Fruit fly (Drosophila melanogaster) whole organism, embryonic: ENCODE data around the gene Fst.

Source experiments
- CG10147 ChIP-seq: fragments of 200-800 bp; sonication (Bioruptor generic); optimal IDR thresholded peaks from 2 replicates; lab custom pipeline; 2019; ENCODE audit warnings: missing biosample characterization, mild to moderate bottlenecking, missing genetic modification characterization, moderate library complexity
- CG10543 ChIP-seq: fragments of 200-800 bp; sonication (Bioruptor generic); optimal IDR thresholded peaks from 3 replicates; lab custom pipeline; 2017; ENCODE audit warnings: missing biosample characterization, mild to moderate bottlenecking, missing genetic modification characterization, moderate library complexity
- CG11456 ChIP-seq: fragments of 200-800 bp; sonication (Bioruptor generic); IDR thresholded peaks from 3 replicates; pipeline ENCODE4 v1.3.6; 2022; ENCODE audit warnings: missing biosample characterization, missing genetic modification characterization
- CG12299 ChIP-seq: fragments of 200-800 bp; sonication (Bioruptor generic); optimal IDR thresholded peaks from 2 replicates; lab custom pipeline; 2018; ENCODE audit warnings: missing biosample characterization, mild to moderate bottlenecking, missing genetic modification characterization
- CG12769 ChIP-seq: fragments of 200-800 bp; sonication (Bioruptor generic); optimal IDR thresholded peaks from 2 replicates; lab custom pipeline; 2019; ENCODE audit warnings: missing biosample characterization, mild to moderate bottlenecking, missing genetic modification characterization, moderate library complexity
- CG17385 ChIP-seq: fragments of 200-800 bp; sonication (Bioruptor generic); optimal IDR thresholded peaks from 3 replicates; lab custom pipeline; 2018; ENCODE audit warnings: missing biosample characterization, mild to moderate bottlenecking, missing genetic modification characterization
- CG17612 ChIP-seq: fragments of 200-800 bp; sonication (Bioruptor generic); IDR thresholded peaks from 2 replicates; pipeline ENCODE4 v1.3.6; 2022; ENCODE audit warnings: missing biosample characterization, missing genetic modification characterization
- CG31388 ChIP-seq: fragments of 200-800 bp; sonication (Bioruptor generic); optimal IDR thresholded peaks from 2 replicates; lab custom pipeline; 2016; ENCODE audit warnings: missing biosample characterization, missing genetic modification characterization
- CG32772 ChIP-seq: fragments of 200-800 bp; sonication (Bioruptor generic); IDR thresholded peaks from 2 replicates; pipeline ENCODE4 v1.3.6; 2022; ENCODE audit warnings: missing biosample characterization, missing genetic modification characterization
- CG34422 ChIP-seq: fragments of 200-800 bp; sonication (Bioruptor generic); IDR thresholded peaks from 3 replicates; pipeline ENCODE4 v1.3.6; 2022; ENCODE audit warnings: missing biosample characterization, missing genetic modification characterization
- CG4404 ChIP-seq: fragments of 200-800 bp; sonication (Bioruptor generic); IDR thresholded peaks from 2 replicates; pipeline ENCODE4 v1.3.6; 2022; ENCODE audit warnings: missing biosample characterization, missing genetic modification characterization
- CG4730 ChIP-seq: fragments of 200-800 bp; sonication (Bioruptor generic); IDR thresholded peaks from 2 replicates; pipeline ENCODE4 v1.3.6; 2022; ENCODE audit warnings: missing biosample characterization, missing genetic modification characterization
- CG7963 ChIP-seq: fragments of 200-800 bp; sonication (Bioruptor generic); IDR thresholded peaks from 3 replicates; pipeline ENCODE4 v1.3.6; 2022; ENCODE audit warnings: missing biosample characterization, missing genetic modification characterization; ENCODE audit not compliant: partially characterized antibody
- CG7987 ChIP-seq: fragments of 200-800 bp; sonication (Bioruptor generic); optimal IDR thresholded peaks from 2 replicates; lab custom pipeline; 2018; ENCODE audit warnings: missing biosample characterization, mild to moderate bottlenecking, missing genetic modification characterization, moderate library complexity
- CG8290 ChIP-seq, 3 experiments: fragments of 200-800 bp; sonication (Bioruptor generic); optimal IDR thresholded peaks; 2 replicates each; lab custom pipeline; 2016 to 2019; ENCODE audit warnings: missing biosample characterization in 3 of 3, missing genetic modification characterization in 3 of 3, mild to moderate bottlenecking in 2 of 3, moderate library complexity in 1 of 3
- CG9817 ChIP-seq: fragments of 200-800 bp; sonication (Bioruptor generic); optimal IDR thresholded peaks from 2 replicates; lab custom pipeline; 2018; ENCODE audit warnings: missing biosample characterization, mild to moderate bottlenecking, missing genetic modification characterization, moderate library complexity
- CHES-1-like ChIP-seq: fragments of 200-800 bp; sonication (Bioruptor generic); optimal IDR thresholded peaks from 2 replicates; lab custom pipeline; 2016; ENCODE audit warnings: missing biosample characterization, missing genetic modification characterization
- Doc2 ChIP-seq: fragments of 200-800 bp; sonication (Bioruptor generic); IDR thresholded peaks from 2 replicates; pipeline ENCODE4 v1.3.6; 2022; ENCODE audit warnings: missing biosample characterization, missing genetic modification characterization
- Elba2 ChIP-seq: fragments of 200-800 bp; sonication (Bioruptor generic); optimal IDR thresholded peaks from 3 replicates; lab custom pipeline; 2016; ENCODE audit warnings: missing biosample characterization, missing genetic modification characterization
- Fer1 ChIP-seq: fragments of 200-800 bp; sonication (Bioruptor generic); optimal IDR thresholded peaks from 2 replicates; lab custom pipeline; 2017; ENCODE audit warnings: missing biosample characterization, mild to moderate bottlenecking, missing genetic modification characterization
- HmgD ChIP-seq: fragments of 200-800 bp; sonication (Bioruptor generic); optimal IDR thresholded peaks from 3 replicates; lab custom pipeline; 2016; ENCODE audit warnings: missing biosample characterization, missing genetic modification characterization
- Hr78 ChIP-seq, 2 experiments: fragments of 200-800 bp in 1 of 2; fragments of >200 bp in 1 of 2; sonication (Bioruptor generic) in 1 of 2; optimal IDR thresholded peaks; 2 replicates each; lab custom pipeline; 2017 to 2019; ENCODE audit warnings: missing biosample characterization in 2 of 2, missing genetic modification characterization in 2 of 2, mild to moderate bottlenecking in 1 of 2, moderate library complexity in 1 of 2
- MESR4 ChIP-seq: fragments of 200-800 bp; sonication (Bioruptor generic); optimal IDR thresholded peaks from 2 replicates; lab custom pipeline; 2018; ENCODE audit warnings: missing biosample characterization, mild to moderate bottlenecking, missing genetic modification characterization, moderate library complexity
- MTF-1 ChIP-seq: fragments of 200-800 bp; sonication (Bioruptor generic); optimal IDR thresholded peaks from 2 replicates; lab custom pipeline; 2018; ENCODE audit warnings: missing biosample characterization, mild to moderate bottlenecking, missing genetic modification characterization, borderline replicate concordance
- Med ChIP-seq: fragments of 200-800 bp; sonication (Bioruptor generic); peaks from one replicate; lab custom pipeline; 2016; ENCODE audit warnings: missing biosample characterization, missing genetic modification characterization, mild to moderate bottlenecking, inconsistent platforms, moderate library complexity
- Nf-YA ChIP-seq: fragments of 200-800 bp; sonication (Bioruptor generic); IDR thresholded peaks from 2 replicates; pipeline ENCODE4 v1.3.6; 2022; ENCODE audit warnings: missing biosample characterization, missing genetic modification characterization
- Pdp1 ChIP-seq, 2 experiments: fragments of 200-800 bp; sonication (Bioruptor generic); optimal IDR thresholded peaks; 3 replicates each; lab custom pipeline; 2016; ENCODE audit warnings: missing biosample characterization in 2 of 2, missing genetic modification characterization in 2 of 2, mild to moderate bottlenecking in 1 of 2, moderate library complexity in 1 of 2
- Poxn ChIP-seq: fragments of 200-800 bp; sonication (Bioruptor generic); IDR thresholded peaks from 2 replicates; pipeline ENCODE4 v1.3.6; 2022; ENCODE audit warnings: missing biosample characterization, missing genetic modification characterization
- Ptx1 ChIP-seq: fragments of 200-800 bp; sonication (Bioruptor generic); IDR thresholded peaks from 2 replicates; pipeline ENCODE4 v1.3.6; 2022; ENCODE audit warnings: missing biosample characterization, missing genetic modification characterization
- Ssrp ChIP-seq: fragments of 200-800 bp; sonication (Bioruptor generic); optimal IDR thresholded peaks from 2 replicates; lab custom pipeline; 2018; ENCODE audit warnings: missing biosample characterization, mild to moderate bottlenecking, missing genetic modification characterization, moderate library complexity
- Vsx1 ChIP-seq: fragments of 200-800 bp; sonication (Bioruptor generic); optimal IDR thresholded peaks from 2 replicates; lab custom pipeline; 2017; ENCODE audit warnings: missing biosample characterization, mild to moderate bottlenecking, missing genetic modification characterization, missing genetic modification reagents
- abd-A ChIP-seq: fragments of 200-800 bp; sonication (Bioruptor generic); optimal IDR thresholded peaks from 3 replicates; lab custom pipeline; 2019; ENCODE audit warnings: missing biosample characterization, mild to moderate bottlenecking, missing genetic modification characterization, moderate library complexity
- bsh ChIP-seq, 2 experiments: fragments of 200-800 bp; sonication (Bioruptor generic); optimal IDR thresholded peaks; 2 replicates each; lab custom pipeline; 2017 to 2018; ENCODE audit warnings: mild to moderate bottlenecking in 2 of 2, missing biosample characterization in 2 of 2, missing genetic modification characterization in 2 of 2, moderate library complexity in 1 of 2
- cad ChIP-seq: fragments of >200 bp; optimal IDR thresholded peaks from 2 replicates; lab custom pipeline; 2017; ENCODE audit warnings: missing biosample characterization, missing genetic modification characterization
- cas ChIP-seq: fragments of 200-800 bp; sonication (Bioruptor generic); IDR thresholded peaks from 2 replicates; pipeline ENCODE4 v1.3.6; 2022; ENCODE audit warnings: missing biosample characterization, missing genetic modification characterization
- cg ChIP-seq: fragments of 200-800 bp; sonication (Bioruptor generic); optimal IDR thresholded peaks from 3 replicates; lab custom pipeline; 2019; ENCODE audit warnings: missing biosample characterization, mild to moderate bottlenecking, missing genetic modification characterization, moderate library complexity
- crp ChIP-seq, 2 experiments: fragments of 200-800 bp; sonication (Bioruptor generic); optimal IDR thresholded peaks; 2 replicates in 1 of 2; 3 replicates in 1 of 2; lab custom pipeline; 2017; ENCODE audit warnings: missing biosample characterization in 2 of 2, missing genetic modification characterization in 2 of 2, mild to moderate bottlenecking in 1 of 2, moderate library complexity in 1 of 2
- cwo ChIP-seq: fragments of 200-800 bp; sonication (Bioruptor generic); optimal IDR thresholded peaks from 3 replicates; lab custom pipeline; 2017; ENCODE audit warnings: missing biosample characterization, missing genetic modification characterization, mild to moderate bottlenecking, moderate library complexity, missing genetic modification reagents
- danr ChIP-seq: fragments of 200-800 bp; sonication (Bioruptor generic); IDR thresholded peaks from 2 replicates; pipeline ENCODE4 v1.3.6; 2022; ENCODE audit warnings: missing biosample characterization, missing genetic modification characterization
- fd96Cb ChIP-seq: fragments of 200-800 bp; sonication (Bioruptor generic); optimal IDR thresholded peaks from 2 replicates; lab custom pipeline; 2018; ENCODE audit warnings: missing biosample characterization, mild to moderate bottlenecking, missing genetic modification characterization, moderate library complexity
- ftz-f1 ChIP-seq: fragments of 200-800 bp; sonication (Bioruptor generic); optimal IDR thresholded peaks from 2 replicates; lab custom pipeline; 2016; ENCODE audit warnings: missing biosample characterization, missing genetic modification characterization
- gcm ChIP-seq: fragments of 200-800 bp; sonication (Bioruptor generic); optimal IDR thresholded peaks from 2 replicates; lab custom pipeline; 2019; ENCODE audit warnings: missing biosample characterization, mild to moderate bottlenecking, missing genetic modification characterization, moderate library complexity
- kah ChIP-seq: fragments of 200-800 bp; sonication (Bioruptor generic); optimal IDR thresholded peaks from 2 replicates; lab custom pipeline; 2018; ENCODE audit warnings: missing biosample characterization, mild to moderate bottlenecking, missing genetic modification characterization
- knrl ChIP-seq: fragments of 200-800 bp; sonication (Bioruptor generic); IDR thresholded peaks from 3 replicates; pipeline ENCODE4 v1.3.6; 2022; ENCODE audit warnings: missing biosample characterization, missing genetic modification characterization; ENCODE audit not compliant: partially characterized antibody
- mirr ChIP-seq: fragments of 200-800 bp; sonication (Bioruptor generic); optimal IDR thresholded peaks from 3 replicates; lab custom pipeline; 2018; ENCODE audit warnings: missing biosample characterization, mild to moderate bottlenecking, missing genetic modification characterization
- pita ChIP-seq: fragments of 200-800 bp; sonication (Bioruptor generic); optimal IDR thresholded peaks from 2 replicates; lab custom pipeline; 2017; ENCODE audit warnings: missing biosample characterization, mild to moderate bottlenecking, missing genetic modification characterization
- tgo ChIP-seq: fragments of 200-800 bp; sonication (Bioruptor generic); IDR thresholded peaks from 3 replicates; pipeline ENCODE4 v1.3.6; 2022; ENCODE audit warnings: missing biosample characterization, missing genetic modification characterization
- tll ChIP-seq, 2 experiments: fragments of 200-800 bp in 1 of 2; fragments of >200 bp in 1 of 2; sonication (Bioruptor generic) in 1 of 2; optimal IDR thresholded peaks; 2 replicates each; lab custom pipeline; 2017 to 2019; ENCODE audit warnings: missing biosample characterization in 2 of 2, missing genetic modification characterization in 2 of 2, mild to moderate bottlenecking in 1 of 2, moderate library complexity in 1 of 2

Gene Fst

DNA sequence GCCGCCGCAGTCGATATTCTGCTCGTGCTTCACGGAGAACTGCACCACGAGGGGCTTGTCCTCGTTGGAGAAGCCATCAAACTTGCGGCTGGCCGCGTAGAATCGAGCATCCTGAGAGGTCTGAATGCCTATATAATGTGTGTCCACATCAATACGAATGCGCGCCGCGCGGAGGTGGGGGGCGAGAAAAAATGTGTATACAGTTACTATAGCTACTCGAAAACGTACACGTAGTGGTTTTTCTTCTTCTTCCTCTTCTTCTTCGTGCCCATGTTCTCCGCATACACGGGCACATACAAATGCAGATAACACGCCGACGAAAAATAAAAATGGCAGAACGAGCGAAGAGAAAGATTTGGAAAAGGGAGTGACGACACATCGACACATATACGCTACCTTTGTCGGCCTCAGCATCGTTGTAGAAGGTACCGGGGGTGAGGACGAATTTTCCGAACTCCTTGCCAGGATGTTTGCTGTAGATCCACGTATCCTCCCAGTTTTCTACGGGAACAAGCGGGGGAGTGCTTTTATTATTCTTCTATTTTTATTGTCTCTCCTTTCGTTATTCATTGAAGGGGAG is 15.8 kb downstream of the Fst start (continued):
- TF ChIP-seq tll (GFP tag; optimal IDR thresholded peaks at IDR 0.05; lab: Kevin White, UChicago) (no peak), CG8290 (GFP tag; optimal IDR thresholded peaks at IDR 0.05; lab: Kevin White, UChicago) (no peak), CG8290 (tag; optimal IDR thresholded peaks at IDR 0.05; lab: Kevin White, UChicago) (peak in 1 of 2 experiments; percentile 23), kah (GFP tag; lab: Kevin White, UChicago) (peak; percentile 85), CG10543 (peak; percentile 22), Fer1 (peak; percentile 5), pita (no peak), CG12769 (tag; lab: Kevin White, UChicago) (peak; percentile 10), mirr (GFP tag; lab: Kevin White, UChicago) (peak; percentile 18), bsh (GFP tag; optimal IDR thresholded peaks at IDR 0.05; lab: Kevin White, UChicago) (peak in 1 of 2 experiments; percentile 18), CG32772 (GFP tag; lab: Robert Waterston, UW) (no peak), crp (GFP tag; optimal IDR thresholded peaks at IDR 0.05; lab: Kevin White, UChicago) (no peak), CG9817 (no peak), Nf-YA (GFP tag; lab: Robert Waterston, UW) (no peak), Ptx1 (GFP tag; lab: Robert Waterston, UW) (no peak), CG7987 (GFP tag; lab: Kevin White, UChicago) (no peak), Poxn (GFP tag; lab: Robert Waterston, UW) (no peak), CG10147 (GFP tag; lab: Kevin White, UChicago) (no peak), gcm (GFP tag; lab: Kevin White, UChicago) (no peak), cad (no peak), cg (GFP tag; lab: Kevin White, UChicago) (peak; percentile 80), Ssrp (tag; lab: Kevin White, UChicago) (peak; percentile 9), knrl (GFP tag; lab: Robert Waterston, UW) (no peak), ftz-f1 (GFP tag; lab: Kevin White, UChicago) (no peak), Vsx1 (GFP tag; lab: Kevin White, UChicago) (no peak), HmgD (GFP tag; lab: Kevin White, UChicago) (no peak), MESR4 (GFP tag; lab: Kevin White, UChicago) (peak; percentile 83), CG7963 (no peak), CG11456 (GFP tag; lab: Robert Waterston, UW) (no peak), CHES-1-like (GFP tag; lab: Kevin White, UChicago) (no peak), CG17612 (GFP tag; lab: Robert Waterston, UW) (no peak), CG4730 (no peak), fd96Cb (tag; lab: Kevin White, UChicago) (no peak), CG34422 (no peak), CG17385 (GFP tag; lab: Kevin White, UChicago) (peak; percentile 98), tgo (no peak), CG31388 (GFP tag; lab: Kevin White, UChicago) (no peak), MTF-1 (no peak), Pdp1 (GFP tag; optimal IDR thresholded peaks at IDR 0.05; lab: Kevin White, UChicago) (peak in 1 of 2 experiments; percentile 25), abd-A (tag; lab: Kevin White, UChicago) (no peak), CG12299 (tag; lab: Kevin White, UChicago) (no peak), cas (GFP tag; lab: Robert Waterston, UW) (no peak), Med (GFP tag; lab: Kevin White, UChicago) (peak; percentile 70), cwo (GFP tag; lab: Kevin White, UChicago) (peak; percentile 13), Hr78 (GFP tag; optimal IDR thresholded peaks at IDR 0.05; lab: Kevin White, UChicago) (no peak), danr (no peak), CG4404 (GFP tag; lab: Robert Waterston, UW) (no peak), Elba2 (GFP tag; lab: Kevin White, UChicago) (no peak), Doc2 (GFP tag; lab: Robert Waterston, UW) (no peak)
